Fruit fly (Drosophila melanogaster): ENCODE results near the gene mtSSB.

dm6 chr3R:16210808-16211578 is 5.9 kb upstream of the mtSSB start:
- no peak for TF ChIP-seq psq (optimal IDR thresholded peaks at IDR 0.05)
- TF ChIP-seq h (optimal IDR thresholded peaks at IDR 0.05): no peak
- no peak for TF ChIP-seq Myc (optimal IDR thresholded peaks at IDR 0.05)
- TF ChIP-seq ttk (optimal IDR thresholded peaks at IDR 0.05): no peak
- TF ChIP-seq Sin3A (optimal IDR thresholded peaks at IDR 0.05): no peak
- TF ChIP-seq insv (optimal IDR thresholded peaks at IDR 0.05): no peak
